Worm (Caenorhabditis elegans): ENCODE results near the gene gop-1.

ce11 chrIII:5248706-5249105 is 5.5 kb upstream of the gop-1 start:
- TF ChIP-seq med-1 (GFP tag; optimal IDR thresholded peaks at IDR 0.05; ENCODE audit: insufficient read depth) (no peak), klf-2 (GFP tag; conservative IDR thresholded peaks at IDR 0.05) (no peak), ztf-29 (GFP tag; IDR thresholded peaks at IDR 0.05) (no peak), flt-1 (GFP tag; IDR thresholded peaks at IDR 0.05) (no peak)
